Fruit fly (Drosophila melanogaster): Measurements from ENCODE around the gene CG17549.

CG17549 gene

DNA sequence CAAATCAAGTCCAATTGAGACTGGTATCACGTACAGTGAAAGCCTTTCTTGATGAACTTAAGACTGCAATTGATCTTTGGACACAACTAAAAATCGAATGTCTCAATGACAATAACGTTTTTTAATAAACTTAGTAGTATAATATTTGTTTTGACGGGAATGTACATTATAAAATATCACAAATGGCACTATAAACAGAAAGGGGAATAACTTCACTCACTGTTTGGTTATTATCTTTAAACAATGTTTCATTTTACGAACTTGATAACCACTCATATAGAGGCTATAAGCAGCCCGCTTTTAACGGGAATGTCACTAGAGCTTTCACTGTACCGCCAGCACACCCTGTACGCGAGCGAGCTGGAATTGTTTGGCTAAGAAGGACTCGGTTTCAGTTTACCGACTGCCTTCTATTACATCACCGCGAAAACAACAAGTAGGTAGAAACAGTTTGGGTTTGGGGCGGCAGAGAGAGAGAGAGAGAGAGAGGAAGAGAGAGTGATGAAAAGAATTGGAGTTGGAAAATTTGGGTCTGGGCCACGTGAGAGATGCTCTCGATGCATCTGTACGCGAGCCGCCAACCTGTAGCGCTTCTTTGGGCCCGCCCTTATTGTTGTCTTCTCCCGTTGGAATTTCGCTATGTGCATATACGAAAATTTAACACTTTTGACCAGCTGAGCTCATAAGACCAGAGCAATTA, 7.9 kb upstream of the CG17549 start (continued):
- TF ChIP-seq Sox102F (GFP tag; optimal IDR thresholded peaks at IDR 0.05) (peak; percentile 70), Eip93F (GFP tag; optimal IDR thresholded peaks at IDR 0.05) (no peak), CG34406 (GFP tag; optimal IDR thresholded peaks at IDR 0.05) (peak; percentile 58), CG8632 (GFP tag; optimal IDR thresholded peaks at IDR 0.05) (peak; percentile 39), CG9139 (GFP tag; optimal IDR thresholded peaks at IDR 0.05) (no peak), fd85E (GFP tag; optimal IDR thresholded peaks at IDR 0.05) (no peak), cyc (GFP tag; optimal IDR thresholded peaks at IDR 0.05) (peak; percentile 76), Sox15 (GFP tag; optimal IDR thresholded peaks at IDR 0.05) (peak; percentile 15), spab (GFP tag; optimal IDR thresholded peaks at IDR 0.05) (peak; percentile 15), CG6808 (GFP tag; optimal IDR thresholded peaks at IDR 0.05) (peak; percentile 51), Met (GFP tag; optimal IDR thresholded peaks at IDR 0.05) (peak; percentile 83), net (GFP tag; optimal IDR thresholded peaks at IDR 0.05) (peak; percentile 3), achi (GFP tag; optimal IDR thresholded peaks at IDR 0.05) (peak; percentile 44), CG11294 (GFP tag; IDR thresholded peaks at IDR 0.05) (no peak), fkh (GFP tag; optimal IDR thresholded peaks at IDR 0.05) (no peak), Eip75B (GFP tag; optimal IDR thresholded peaks at IDR 0.05) (peak; percentile 62), vri (GFP tag; optimal IDR thresholded peaks at IDR 0.05) (peak; percentile 81), Hr39 (GFP tag; optimal IDR thresholded peaks at IDR 0.05) (peak; percentile 78), esn (GFP tag; optimal IDR thresholded peaks at IDR 0.05) (peak; percentile 82), CG10669 (GFP tag; optimal IDR thresholded peaks at IDR 0.05) (peak; percentile 45), OdsH (GFP tag; optimal IDR thresholded peaks at IDR 0.05) (peak; percentile 66), acj6 (GFP tag; optimal IDR thresholded peaks at IDR 0.05) (peak; percentile 68), Smox (GFP tag; optimal IDR thresholded peaks at IDR 0.05) (peak; percentile 77), CG6276 (GFP tag; optimal IDR thresholded peaks at IDR 0.05) (no peak), Ets21C (GFP tag; optimal IDR thresholded peaks at IDR 0.05) (peak; percentile 67), CG11762 (GFP tag; optimal IDR thresholded peaks at IDR 0.05; ENCODE audit: insufficient read depth) (peak; percentile 30), salr (GFP tag; optimal IDR thresholded peaks at IDR 0.05) (peak; percentile 4 to 50), dac (GFP tag; optimal IDR thresholded peaks at IDR 0.05) (no peak), Ets96B (tag; optimal IDR thresholded peaks at IDR 0.05) (peak; percentile 52), CG16779 (tag; optimal IDR thresholded peaks at IDR 0.05) (no peak), eg (GFP tag; IDR thresholded peaks at IDR 0.05) (0 out of 3 replicates have a peak, but pooled peaks have one; percentile 9), ss (GFP tag; optimal IDR thresholded peaks at IDR 0.05) (no peak), CG6792 (GFP tag; optimal IDR thresholded peaks at IDR 0.05) (peak; percentile 56), CG32006 (GFP tag; optimal IDR thresholded peaks at IDR 0.05) (peak; percentile 57), topi (GFP tag; optimal IDR thresholded peaks at IDR 0.05) (peak; percentile 77), CG3919 (GFP tag; optimal IDR thresholded peaks at IDR 0.05) (peak; percentile 59), CG3032 (tag; optimal IDR thresholded peaks at IDR 0.05) (peak; percentile 34), Sox14 (GFP tag; optimal IDR thresholded peaks at IDR 0.05) (peak; percentile 77), CG8119 (GFP tag; IDR thresholded peaks at IDR 0.05) (0 out of 3 replicates have a peak, but pooled peaks have one; percentile 40), CG4318 (GFP tag; optimal IDR thresholded peaks at IDR 0.05) (no peak)

DNA sequence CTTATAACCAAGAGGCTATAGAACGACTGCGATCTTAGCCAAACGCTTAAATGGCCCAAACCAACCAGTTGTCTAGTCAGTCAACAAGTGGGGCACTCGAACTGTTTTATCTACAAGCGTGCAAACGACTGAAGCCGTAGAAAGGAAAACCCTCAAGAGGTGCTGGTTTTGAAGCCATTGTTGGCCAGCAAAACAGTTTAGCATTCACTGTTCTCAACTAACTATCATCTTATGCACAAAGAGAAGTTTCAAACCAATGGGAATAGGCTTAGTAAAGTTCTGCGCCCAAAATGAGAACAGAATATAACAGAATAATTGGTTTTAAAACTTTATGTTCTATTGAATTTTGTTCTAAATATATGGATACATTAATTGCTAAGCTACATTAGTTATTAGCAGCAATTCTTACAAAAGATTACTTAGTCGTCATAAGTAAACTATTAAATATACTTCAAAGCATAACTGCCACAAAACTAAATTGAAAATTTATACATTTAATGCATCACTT, 3.9 kb upstream of the CG17549 start, which contains the start of gene CG31798:
Gene CG31798, plus strand, starts transcription at position 458 of the 508 bp plus-strand sequence.
- TF ChIP-seq CG11294 (GFP tag; IDR thresholded peaks at IDR 0.05) (no peak), Met (GFP tag; optimal IDR thresholded peaks at IDR 0.05) (no peak), Hr38 (GFP tag; optimal IDR thresholded peaks at IDR 0.05) (no peak), CG6854 (GFP tag; optimal IDR thresholded peaks at IDR 0.05) (no peak), CG4318 (GFP tag; optimal IDR thresholded peaks at IDR 0.05) (no peak), Sox14 (GFP tag; optimal IDR thresholded peaks at IDR 0.05) (no peak), Smox (GFP tag; optimal IDR thresholded peaks at IDR 0.05) (no peak), CG3032 (tag; optimal IDR thresholded peaks at IDR 0.05) (no peak), CG32006 (GFP tag; optimal IDR thresholded peaks at IDR 0.05) (no peak), Eip75B (GFP tag; optimal IDR thresholded peaks at IDR 0.05) (no peak), Eip93F (GFP tag; optimal IDR thresholded peaks at IDR 0.05) (no peak), CG11762 (GFP tag; optimal IDR thresholded peaks at IDR 0.05; ENCODE audit: insufficient read depth) (no peak), ss (GFP tag; optimal IDR thresholded peaks at IDR 0.05) (no peak)
